Fruit fly (Drosophila melanogaster): ENCODE data around the gene yip2.

yip2 gene

DNA sequence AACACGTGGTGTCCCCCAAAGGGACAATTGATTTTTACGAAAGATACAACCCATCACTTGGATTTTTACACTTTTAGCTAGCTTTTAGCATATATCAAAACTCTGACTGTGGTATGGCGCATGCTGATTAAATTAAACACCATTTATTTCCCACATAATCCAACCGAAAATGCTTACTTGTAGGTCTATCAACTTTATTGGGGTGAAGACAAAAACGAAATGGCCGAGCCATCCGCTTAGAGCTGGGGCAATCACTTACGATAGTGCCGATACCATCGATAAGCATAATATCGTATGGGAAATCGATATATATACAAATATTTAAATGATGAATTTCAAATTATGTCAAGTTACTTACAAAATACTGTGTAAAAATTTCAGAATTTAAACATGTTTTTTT lies 17.8 kb upstream of the yip2 start, which contains the start of gene RpS2 (continued):
- TF ChIP-seq CG9437 (GFP tag; optimal IDR thresholded peaks at IDR 0.05) = peak; percentile 39
- no peak for TF ChIP-seq CG14050 (GFP tag; IDR thresholded peaks at IDR 0.05)
- peak; percentile 51 for TF ChIP-seq CG8290 (GFP tag; optimal IDR thresholded peaks at IDR 0.05)
- peak in 1 of 2 experiments; percentile 88 for TF ChIP-seq CG8290 (tag; optimal IDR thresholded peaks at IDR 0.05)
- TF ChIP-seq CG2678 (tag; optimal IDR thresholded peaks at IDR 0.05) = peak; percentile 42
- TF ChIP-seq her (GFP tag; optimal IDR thresholded peaks at IDR 0.05) = peak; percentile 32
- peak; percentile 27 for TF ChIP-seq Myb (GFP tag; optimal IDR thresholded peaks at IDR 0.05)
- no peak for TF ChIP-seq h (optimal IDR thresholded peaks at IDR 0.05)
- TF ChIP-seq Dp (GFP tag; optimal IDR thresholded peaks at IDR 0.05) = peak; percentile 68
- TF ChIP-seq tll (GFP tag; optimal IDR thresholded peaks at IDR 0.05) = no peak
- TF ChIP-seq ewg (GFP tag; optimal IDR thresholded peaks at IDR 0.05) = no peak
- peak; percentile 6 for TF ChIP-seq CG4854 (GFP tag; optimal IDR thresholded peaks at IDR 0.05)
- TF ChIP-seq sr (GFP tag; IDR thresholded peaks at IDR 0.05) = peak; percentile 22; the same call in 1 of the 3 replicates
- TF ChIP-seq CG18011 (GFP tag; optimal IDR thresholded peaks at IDR 0.05) = no peak
- TF ChIP-seq CG12942 (GFP tag; optimal IDR thresholded peaks at IDR 0.05) = no peak
- TF ChIP-seq CG30431 (GFP tag; optimal IDR thresholded peaks at IDR 0.05) = no peak
- TF ChIP-seq grau (tag; optimal IDR thresholded peaks at IDR 0.05) = no peak
- peak in 1 of 2 experiments; percentile 61 for TF ChIP-seq crp (GFP tag; optimal IDR thresholded peaks at IDR 0.05)
- peak; percentile 96 for TF ChIP-seq phol (tag; optimal IDR thresholded peaks at IDR 0.05)
- TF ChIP-seq CG17568 (GFP tag; optimal IDR thresholded peaks at IDR 0.05) = peak; percentile 46
- peak; percentile 13 for TF ChIP-seq HLH54F (GFP tag; optimal IDR thresholded peaks at IDR 0.05)
- TF ChIP-seq CG11696 (GFP tag; IDR thresholded peaks at IDR 0.05) = no peak
- TF ChIP-seq Meics (GFP tag; optimal IDR thresholded peaks at IDR 0.05) = peak; percentile 41
- TF ChIP-seq CG1529 (GFP tag; optimal IDR thresholded peaks at IDR 0.05) = peak; percentile 32
- TF ChIP-seq zfh1 (GFP tag; IDR thresholded peaks at IDR 0.05) = no peak
- TF ChIP-seq wor (GFP tag; IDR thresholded peaks at IDR 0.05) = no peak
- no peak for TF ChIP-seq Usf (GFP tag; optimal IDR thresholded peaks at IDR 0.05)
- no peak for TF ChIP-seq Xrp1 (GFP tag; IDR thresholded peaks at IDR 0.05)
- TF ChIP-seq otp (GFP tag; IDR thresholded peaks at IDR 0.05) = no peak
- peak; percentile 38 for TF ChIP-seq CG10979 (tag; optimal IDR thresholded peaks at IDR 0.05)
- no peak for TF ChIP-seq CG14441 (GFP tag; IDR thresholded peaks at IDR 0.05)
- peak; percentile 22 for TF ChIP-seq fd102C (GFP tag; optimal IDR thresholded peaks at IDR 0.05)
- no peak for TF ChIP-seq dan (GFP tag; IDR thresholded peaks at IDR 0.05)
- no peak for TF ChIP-seq pum (GFP tag; optimal IDR thresholded peaks at IDR 0.05)
- TF ChIP-seq CG17361 (GFP tag; IDR thresholded peaks at IDR 0.05) = peak; percentile 25; the same call in 1 of the 3 replicates
- TF ChIP-seq grn (GFP tag; optimal IDR thresholded peaks at IDR 0.05) = peak; percentile 37
- no peak for TF ChIP-seq Trl (optimal IDR thresholded peaks at IDR 0.05)
- TF ChIP-seq Trl (GFP tag; optimal IDR thresholded peaks at IDR 0.05) = peak; percentile 11
- no peak for TF ChIP-seq Fer2 (tag; optimal IDR thresholded peaks at IDR 0.05)
- TF ChIP-seq HLHmδ (GFP tag; optimal IDR thresholded peaks at IDR 0.05) = peak; percentile 52
- TF ChIP-seq sc (optimal IDR thresholded peaks at IDR 0.05) = no peak
- no peak for TF ChIP-seq sc (GFP tag; optimal IDR thresholded peaks at IDR 0.05)
- TF ChIP-seq Blimp-1 (GFP tag; optimal IDR thresholded peaks at IDR 0.05) = no peak
- TF ChIP-seq disco-r (GFP tag; optimal IDR thresholded peaks at IDR 0.05) = peak; percentile 7
- TF ChIP-seq CG17829 (tag; optimal IDR thresholded peaks at IDR 0.05) = no peak
- peak; percentile 60 for TF ChIP-seq salm (tag; optimal IDR thresholded peaks at IDR 0.05)
- TF ChIP-seq CG4404 (GFP tag; IDR thresholded peaks at IDR 0.05) = no peak
- TF ChIP-seq en (GFP tag; optimal IDR thresholded peaks at IDR 0.05) = no peak
- peak; percentile 96 for TF ChIP-seq nerfin-2 (GFP tag; IDR thresholded peaks at IDR 0.05; ENCODE audit: partially characterized antibody)
- TF ChIP-seq wdn (GFP tag; IDR thresholded peaks at IDR 0.05) = 0 out of 2 replicates have a peak, but pooled peaks have one; percentile 33
- TF ChIP-seq dpn (GFP tag; optimal IDR thresholded peaks at IDR 0.05) = peak; percentile 24 to 26
- peak; percentile 66 for TF ChIP-seq bigmax (GFP tag; optimal IDR thresholded peaks at IDR 0.05)

All from whole organism, embryonic.